Worm (Caenorhabditis elegans): ENCODE measurements around the gene T06A10.107.

The T06A10.107 gene

DNA sequence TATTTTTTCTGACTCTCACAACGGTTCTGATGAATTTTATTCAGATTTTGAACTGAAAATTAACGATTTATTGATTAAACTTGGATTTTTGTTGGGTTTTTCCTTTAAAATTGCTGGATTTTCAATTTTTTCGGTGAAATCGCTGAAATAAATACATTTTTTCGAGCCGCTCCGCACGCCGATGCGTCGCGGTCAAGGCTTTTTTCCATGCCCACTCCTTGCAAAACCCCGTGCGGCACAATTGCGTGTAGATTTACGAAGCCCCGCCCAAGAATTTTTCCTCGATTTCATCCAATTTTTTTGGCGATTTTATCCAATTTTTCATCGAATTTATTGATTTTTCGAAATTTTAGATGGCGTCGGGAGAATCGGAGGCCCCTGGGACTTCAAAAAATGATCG, 1.8 kb upstream of the T06A10.107 start, which contains the start of gene gtsf-1 (continued):
- peak; percentile 53 for TF ChIP-seq F57C9.4 (tag; optimal IDR thresholded peaks at IDR 0.05)
- TF ChIP-seq ztf-26 (tag; optimal IDR thresholded peaks at IDR 0.05), result no peak
- TF ChIP-seq zfh-2 (GFP tag; conservative IDR thresholded peaks at IDR 0.05), result no peak
- TF ChIP-seq unc-130 (GFP tag; optimal IDR thresholded peaks at IDR 0.05), result no peak
- TF ChIP-seq ceh-91 (GFP tag; IDR thresholded peaks at IDR 0.05), result peak; percentile 47; the same call in 1 of the 2 replicates
- no peak for TF ChIP-seq lir-1 (GFP tag; conservative IDR thresholded peaks at IDR 0.05)
- 0 out of 2 replicates have a peak, but pooled peaks have one; percentile 61 for TF ChIP-seq F39B2.1 (GFP tag; IDR thresholded peaks at IDR 0.05)
- TF ChIP-seq cebp-1 (GFP tag; IDR thresholded peaks at IDR 0.05), result no peak
- TF ChIP-seq cebp-1 (tag; optimal IDR thresholded peaks at IDR 0.05), result peak; percentile 83
- peak; percentile 32 for TF ChIP-seq rpc-1 (optimal IDR thresholded peaks at IDR 0.05)
- TF ChIP-seq rpc-1 (tag; optimal IDR thresholded peaks at IDR 0.05), result no peak
- TF ChIP-seq fkh-3 (tag; optimal IDR thresholded peaks at IDR 0.05), result no peak
- TF ChIP-seq B0261.1 (tag; optimal IDR thresholded peaks at IDR 0.05), result peak; percentile 16
- TF ChIP-seq madf-10 (tag; optimal IDR thresholded peaks at IDR 0.05), result peak; percentile 34
- 0 out of 2 replicates have a peak, but pooled peaks have one; percentile 13 for TF ChIP-seq Y67H2A.10 (GFP tag; conservative IDR thresholded peaks at IDR 0.05)
- TF ChIP-seq pha-4 (tag; optimal IDR thresholded peaks at IDR 0.05), result no peak
- TF ChIP-seq ccch-3 (GFP tag; optimal IDR thresholded peaks at IDR 0.05), result no peak
- peak; percentile 70 for TF ChIP-seq repo-1 (tag; optimal IDR thresholded peaks at IDR 0.05)
- TF ChIP-seq ztf-18 (tag; optimal IDR thresholded peaks at IDR 0.05), result peak; percentile 37
- peak in 1 of 3 experiments; percentile 47 for TF ChIP-seq lin-35 (GFP tag; optimal IDR thresholded peaks at IDR 0.05)
- no peak for TF ChIP-seq T07F8.4 (tag; optimal IDR thresholded peaks at IDR 0.05)
- TF ChIP-seq B0019.2 (GFP tag; conservative IDR thresholded peaks at IDR 0.05), result 0 out of 2 replicates have a peak, but pooled peaks have one; percentile 39
- peak; percentile 75 for TF ChIP-seq snpc-4 (GFP tag; optimal IDR thresholded peaks at IDR 0.05)
- TF ChIP-seq snpc-4 (tag; optimal IDR thresholded peaks at IDR 0.05), result peak; percentile 41 to 94 (median 87)
- TF ChIP-seq snpc-1.3 (tag; optimal IDR thresholded peaks at IDR 0.05; ENCODE audit: insufficient read depth), result peak; percentile 68
- 0 out of 2 replicates have a peak, but pooled peaks have one; percentile 27 for TF ChIP-seq hmg-20 (GFP tag; IDR thresholded peaks at IDR 0.05)
- TF ChIP-seq ceh-58 (GFP tag; IDR thresholded peaks at IDR 0.05), result no peak
- no peak for TF ChIP-seq snpc-1.1 (tag; optimal IDR thresholded peaks at IDR 0.05; ENCODE audit: insufficient read depth)
- TF ChIP-seq mcd-1 (GFP tag; IDR thresholded peaks at IDR 0.05), result peak; percentile 71
- no peak for TF ChIP-seq xnd-1 (tag; optimal IDR thresholded peaks at IDR 0.05)
- TF ChIP-seq mes-4 (tag; optimal IDR thresholded peaks at IDR 0.05), result no peak
- no peak for TF ChIP-seq sdz-38 (tag; optimal IDR thresholded peaks at IDR 0.05)
- peak; percentile 84 for TF ChIP-seq dox-1 (GFP tag; IDR thresholded peaks at IDR 0.05)
- TF ChIP-seq Y79H2A.3 (GFP tag; conservative IDR thresholded peaks at IDR 0.05), result no peak
- TF ChIP-seq nhr-120 (GFP tag; IDR thresholded peaks at IDR 0.05), result 0 out of 2 replicates have a peak, but pooled peaks have one; percentile 7
- no peak for TF ChIP-seq lin-26 (GFP tag; IDR thresholded peaks at IDR 0.05)
- TF ChIP-seq bed-1 (GFP tag; IDR thresholded peaks at IDR 0.05), result no peak
- TF ChIP-seq lsy-27 (tag; optimal IDR thresholded peaks at IDR 0.05; ENCODE audit: borderline replicate concordance, insufficient read depth), result no peak
- TF ChIP-seq mel-28 (tag; optimal IDR thresholded peaks at IDR 0.05; ENCODE audit: borderline replicate concordance), result no peak
- TF ChIP-seq B0035.1 (tag; optimal IDR thresholded peaks at IDR 0.05), result no peak
- no peak for TF ChIP-seq ceh-79 (tag; optimal IDR thresholded peaks at IDR 0.05)
- TF ChIP-seq athp-1 (tag; optimal IDR thresholded peaks at IDR 0.05), result peak; percentile 76
- TF ChIP-seq ztf-3 (GFP tag; optimal IDR thresholded peaks at IDR 0.05), result no peak
- TF ChIP-seq die-1 (tag; optimal IDR thresholded peaks at IDR 0.05), result no peak
- TF ChIP-seq ztf-28 (GFP tag; IDR thresholded peaks at IDR 0.05), result peak; percentile 76; the same call in 1 of the 2 replicates
- no peak for TF ChIP-seq madf-8 (GFP tag; conservative IDR thresholded peaks at IDR 0.05)
- no peak for TF ChIP-seq zim-3 (tag; optimal IDR thresholded peaks at IDR 0.05)
- TF ChIP-seq akir-1 (GFP tag; optimal IDR thresholded peaks at IDR 0.05), result no peak
- TF ChIP-seq T26A5.8 (tag; optimal IDR thresholded peaks at IDR 0.05), result no peak
